Fruit fly (Drosophila melanogaster) whole organism, embryonic: ENCODE results near the gene CG15155.

ENCODE experiments used
- ATbp ChIP-seq: fragments of 200-800 bp; sonication (Bioruptor generic); optimal IDR thresholded peaks from 2 replicates; lab custom pipeline; 2017; ENCODE audit warnings: missing biosample characterization, mild to moderate bottlenecking, missing genetic modification characterization, missing genetic modification reagents
- Ada2b ChIP-seq: fragments of 200-800 bp; sonication (Bioruptor generic); IDR thresholded peaks from 2 replicates; pipeline ENCODE4 v1.3.6; 2022; ENCODE audit warnings: missing biosample characterization, missing genetic modification characterization
- Antp ChIP-seq: fragments of 200-800 bp; sonication (Bioruptor generic); optimal IDR thresholded peaks from 3 replicates; lab custom pipeline; 2016; ENCODE audit warnings: missing biosample characterization, missing genetic modification characterization
- Bdp1 ChIP-seq: fragments of 200-800 bp; sonication (Bioruptor generic); optimal IDR thresholded peaks from 3 replicates; lab custom pipeline; 2016; ENCODE audit warnings: missing biosample characterization, missing genetic modification characterization
- CG10274 ChIP-seq: fragments of 200-800 bp; sonication (Bioruptor generic); optimal IDR thresholded peaks from 3 replicates; lab custom pipeline; 2017; ENCODE audit warnings: missing biosample characterization, mild to moderate bottlenecking, missing genetic modification characterization
- CG12769 ChIP-seq: fragments of 200-800 bp; sonication (Bioruptor generic); optimal IDR thresholded peaks from 2 replicates; lab custom pipeline; 2019; ENCODE audit warnings: missing biosample characterization, mild to moderate bottlenecking, missing genetic modification characterization, moderate library complexity
- CG14050 ChIP-seq: fragments of 200-800 bp; sonication (Bioruptor generic); IDR thresholded peaks from 3 replicates; pipeline ENCODE4 v1.3.6; 2022; ENCODE audit warnings: missing biosample characterization, missing genetic modification characterization
- CG14441 ChIP-seq: fragments of 200-800 bp; sonication (Bioruptor generic); IDR thresholded peaks from 2 replicates; pipeline ENCODE4 v1.3.6; 2022; ENCODE audit warnings: missing biosample characterization, missing genetic modification characterization
- CG1602 ChIP-seq: fragments of 200-800 bp; sonication (Bioruptor generic); optimal IDR thresholded peaks from 3 replicates; lab custom pipeline; 2016; ENCODE audit warnings: missing biosample characterization, missing genetic modification characterization
- CG17359 ChIP-seq: fragments of 200-800 bp; sonication (Bioruptor generic); optimal IDR thresholded peaks from 3 replicates; lab custom pipeline; 2018; ENCODE audit warnings: missing biosample characterization, mild to moderate bottlenecking, missing genetic modification characterization, moderate library complexity
- CG17361 ChIP-seq: fragments of 200-800 bp; sonication (Bioruptor generic); IDR thresholded peaks from 3 replicates; pipeline ENCODE4 v1.3.6; 2022; ENCODE audit warnings: missing biosample characterization, missing genetic modification characterization
- CG2712 ChIP-seq: fragments of 200-800 bp; optimal IDR thresholded peaks from 3 replicates; lab custom pipeline; 2019; ENCODE audit warnings: missing biosample characterization, mild to moderate bottlenecking, missing genetic modification characterization, moderate library complexity
- CG2875 ChIP-seq: fragments of 200-800 bp; sonication (Bioruptor generic); optimal IDR thresholded peaks from 2 replicates; lab custom pipeline; 2017; ENCODE audit warnings: missing biosample characterization, mild to moderate bottlenecking, missing genetic modification characterization, missing genetic modification reagents
- CG2889 ChIP-seq: fragments of 200-800 bp; sonication (Bioruptor generic); IDR thresholded peaks from 3 replicates; pipeline ENCODE4 v1.3.6; 2022; ENCODE audit warnings: missing biosample characterization, missing genetic modification characterization
- CG31365 ChIP-seq: fragments of 200-800 bp; sonication (Bioruptor generic); optimal IDR thresholded peaks from 2 replicates; lab custom pipeline; 2018; ENCODE audit warnings: missing biosample characterization, mild to moderate bottlenecking, missing genetic modification characterization
- CG3407 ChIP-seq: fragments of 200-800 bp; sonication (Bioruptor generic); optimal IDR thresholded peaks from 2 replicates; lab custom pipeline; 2018; ENCODE audit warnings: missing biosample characterization, mild to moderate bottlenecking, missing genetic modification characterization
- CG3838 ChIP-seq: fragments of 200-800 bp; sonication (Bioruptor generic); optimal IDR thresholded peaks from 3 replicates; lab custom pipeline; 2016; ENCODE audit warnings: missing biosample characterization, missing genetic modification characterization
- CG3847 ChIP-seq: fragments of 200-800 bp; sonication (Bioruptor generic); IDR thresholded peaks from 2 replicates; pipeline ENCODE4 v1.3.6; 2022; ENCODE audit warnings: missing biosample characterization, missing genetic modification characterization
- CG4360 ChIP-seq: fragments of 200-800 bp; sonication (Bioruptor generic); IDR thresholded peaks from 2 replicates; pipeline ENCODE4 v1.3.6; 2022; ENCODE audit warnings: missing biosample characterization, missing genetic modification characterization
- CG4707 ChIP-seq: fragments of 200-800 bp; sonication (Bioruptor generic); optimal IDR thresholded peaks from 2 replicates; lab custom pipeline; 2018; ENCODE audit warnings: missing biosample characterization, mild to moderate bottlenecking, missing genetic modification characterization, moderate library complexity
- CG4730 ChIP-seq: fragments of 200-800 bp; sonication (Bioruptor generic); IDR thresholded peaks from 2 replicates; pipeline ENCODE4 v1.3.6; 2022; ENCODE audit warnings: missing biosample characterization, missing genetic modification characterization
- CG5245 ChIP-seq: fragments of 200-800 bp; sonication (Bioruptor generic); optimal IDR thresholded peaks from 3 replicates; lab custom pipeline; 2016; ENCODE audit warnings: missing biosample characterization, missing genetic modification characterization
- CG8290 ChIP-seq, 3 experiments: fragments of 200-800 bp; sonication (Bioruptor generic); optimal IDR thresholded peaks; 2 replicates each; lab custom pipeline; 2016 to 2019; ENCODE audit warnings: missing biosample characterization in 3 of 3, missing genetic modification characterization in 3 of 3, mild to moderate bottlenecking in 2 of 3, moderate library complexity in 1 of 3
- CG8765 ChIP-seq: fragments of 200-800 bp; sonication (Bioruptor generic); IDR thresholded peaks from 2 replicates; pipeline ENCODE4 v1.3.6; 2022; ENCODE audit warnings: missing biosample characterization, missing genetic modification characterization
- CG9215 ChIP-seq: fragments of 200-800 bp; sonication (Bioruptor generic); IDR thresholded peaks from 2 replicates; pipeline ENCODE4 v1.3.6; 2022; ENCODE audit warnings: missing biosample characterization, missing genetic modification characterization
- CG9609 ChIP-seq: fragments of 200-800 bp; sonication (Bioruptor generic); optimal IDR thresholded peaks from 3 replicates; lab custom pipeline; 2016; ENCODE audit warnings: missing biosample characterization, missing genetic modification characterization
- D19B ChIP-seq: fragments of 200-800 bp; sonication (Bioruptor generic); optimal IDR thresholded peaks from 2 replicates; lab custom pipeline; 2017; ENCODE audit warnings: missing biosample characterization, mild to moderate bottlenecking, missing genetic modification characterization
- Dek ChIP-seq: fragments of 200-800 bp; sonication (Bioruptor generic); optimal IDR thresholded peaks from 3 replicates; lab custom pipeline; 2019; ENCODE audit warnings: missing biosample characterization, mild to moderate bottlenecking, missing genetic modification characterization, moderate library complexity
- HLH54F ChIP-seq: fragments of 200-800 bp; sonication (Bioruptor generic); optimal IDR thresholded peaks from 3 replicates; lab custom pipeline; 2016; ENCODE audit warnings: missing biosample characterization, missing genetic modification characterization
- Med ChIP-seq: fragments of 200-800 bp; sonication (Bioruptor generic); peaks from one replicate; lab custom pipeline; 2016; ENCODE audit warnings: missing biosample characterization, missing genetic modification characterization, mild to moderate bottlenecking, inconsistent platforms, moderate library complexity
- Oli ChIP-seq: fragments of 200-800 bp; sonication (Bioruptor generic); optimal IDR thresholded peaks from 2 replicates; lab custom pipeline; 2018; ENCODE audit warnings: missing biosample characterization, mild to moderate bottlenecking, missing genetic modification characterization, moderate library complexity
- Opbp ChIP-seq: fragments of 200-800 bp; sonication (Bioruptor generic); IDR thresholded peaks from 3 replicates; pipeline ENCODE4 v1.3.6; 2022; ENCODE audit warnings: missing biosample characterization, missing genetic modification characterization; ENCODE audit not compliant: partially characterized antibody
- Trl ChIP-seq, 3 experiments: fragments of >200 bp in 2 of 3; fragments of 200-800 bp in 1 of 3; sonication (Bioruptor generic) in 1 of 3; optimal IDR thresholded peaks; 2 replicates in 1 of 3; 3 replicates in 2 of 3; lab custom pipeline; 2016 to 2017; ENCODE audit warnings: missing biosample characterization in 1 of 3, missing genetic modification characterization in 1 of 3
- al ChIP-seq: fragments of 200-800 bp; sonication (Bioruptor generic); IDR thresholded peaks from 2 replicates; pipeline ENCODE4 v1.3.6; 2022; ENCODE audit warnings: missing biosample characterization, missing genetic modification characterization
- ap ChIP-seq: fragments of 200-800 bp; sonication (Bioruptor generic); IDR thresholded peaks from 2 replicates; pipeline ENCODE4 v1.3.6; 2022; ENCODE audit warnings: missing biosample characterization, missing genetic modification characterization
- ara ChIP-seq: fragments of 200-800 bp; sonication (Bioruptor generic); IDR thresholded peaks from 2 replicates; pipeline ENCODE4 v1.3.6; 2022; ENCODE audit warnings: missing biosample characterization, missing genetic modification characterization
- az2 ChIP-seq: fragments of 200-800 bp; sonication (Bioruptor generic); optimal IDR thresholded peaks from 3 replicates; lab custom pipeline; 2016; ENCODE audit warnings: missing biosample characterization, missing genetic modification characterization
- br ChIP-seq: fragments of >200 bp; optimal IDR thresholded peaks from 2 replicates; lab custom pipeline; 2017
- croc ChIP-seq: fragments of 200-800 bp; sonication (Bioruptor generic); conservative IDR thresholded peaks from 3 replicates; pipeline ENCODE4 v1.3.6; 2022; ENCODE audit warnings: missing biosample characterization, missing genetic modification characterization
- emc ChIP-seq: fragments of 200-800 bp; sonication (Bioruptor generic); optimal IDR thresholded peaks from 2 replicates; lab custom pipeline; 2016; ENCODE audit warnings: missing biosample characterization, missing genetic modification characterization
- fd102C ChIP-seq: fragments of 200-800 bp; sonication (Bioruptor generic); optimal IDR thresholded peaks from 2 replicates; lab custom pipeline; 2018; ENCODE audit warnings: missing biosample characterization, mild to moderate bottlenecking, missing genetic modification characterization, moderate library complexity
- fd3F ChIP-seq: fragments of 200-800 bp; sonication (Bioruptor generic); optimal IDR thresholded peaks from 2 replicates; lab custom pipeline; 2018; ENCODE audit warnings: missing biosample characterization, mild to moderate bottlenecking, missing genetic modification characterization, moderate library complexity
- gcm2 ChIP-seq: fragments of 200-800 bp; sonication (Bioruptor generic); optimal IDR thresholded peaks from 2 replicates; lab custom pipeline; 2016; ENCODE audit warnings: missing biosample characterization, missing genetic modification characterization
- hbn ChIP-seq: fragments of 200-800 bp; sonication (Bioruptor generic); IDR thresholded peaks from 2 replicates; pipeline ENCODE4 v1.3.6; 2022; ENCODE audit warnings: missing biosample characterization, missing genetic modification characterization; ENCODE audit not compliant: partially characterized antibody
- nau ChIP-seq: fragments of 200-800 bp; sonication (Bioruptor generic); optimal IDR thresholded peaks from 3 replicates; lab custom pipeline; 2017; ENCODE audit warnings: missing biosample characterization, mild to moderate bottlenecking, missing genetic modification characterization, missing genetic modification reagents
- shn ChIP-seq: fragments of 200-800 bp; sonication (Bioruptor generic); optimal IDR thresholded peaks from 3 replicates; lab custom pipeline; 2016; ENCODE audit warnings: missing biosample characterization, missing genetic modification characterization
- so ChIP-seq: fragments of 200-800 bp; sonication (Bioruptor generic); IDR thresholded peaks from 3 replicates; pipeline ENCODE4 v1.3.6; 2022; ENCODE audit warnings: missing biosample characterization, missing genetic modification characterization
- ssp ChIP-seq: fragments of 200-800 bp; sonication (Bioruptor generic); IDR thresholded peaks from 2 replicates; pipeline ENCODE4 v1.3.6; 2022; ENCODE audit warnings: missing biosample characterization, missing genetic modification characterization
- stwl ChIP-seq: fragments of 200-800 bp; sonication (Bioruptor generic); optimal IDR thresholded peaks from 3 replicates; lab custom pipeline; 2018; ENCODE audit warnings: missing biosample characterization, mild to moderate bottlenecking, missing genetic modification characterization, moderate library complexity
- vvl ChIP-seq: fragments of 200-800 bp; sonication (Bioruptor generic); IDR thresholded peaks from 2 replicates; pipeline ENCODE4 v1.3.6; 2022; ENCODE audit warnings: missing biosample characterization, missing genetic modification characterization

CG15155 gene

DNA sequence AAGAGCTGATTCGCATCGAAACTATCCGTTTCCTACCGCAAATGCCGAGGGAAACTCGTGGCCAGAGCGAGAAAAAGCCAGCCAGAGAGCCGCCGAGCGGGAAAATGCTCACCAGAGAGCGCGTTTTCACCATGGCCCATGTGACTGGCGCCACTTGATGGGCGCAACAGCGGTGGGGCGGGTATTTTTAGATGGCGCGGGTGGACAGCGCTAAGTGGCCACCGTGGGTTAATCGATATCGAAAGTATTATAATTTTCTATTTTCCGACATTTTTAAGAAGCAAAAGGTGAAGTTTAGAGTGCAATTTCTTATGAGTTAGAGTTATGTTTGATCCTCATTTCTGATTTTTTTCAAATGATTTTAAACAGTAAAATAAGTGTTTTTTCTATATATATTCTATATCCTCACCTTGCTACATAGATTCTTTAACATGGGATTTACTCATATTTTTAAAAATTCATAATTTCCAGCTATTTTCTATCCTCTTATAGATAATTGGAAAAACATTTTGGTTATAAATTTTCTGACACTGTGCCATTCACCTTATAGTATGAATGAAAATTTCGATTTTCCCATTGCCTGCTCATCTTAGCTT, 30.1 kb downstream of the CG15155 start, which contains the start of gene Ptp36E (continued):
- TF ChIP-seq CG1602 (GFP tag; lab: Kevin White, UChicago) (peak; percentile 50), Dek (tag; lab: Kevin White, UChicago) (peak; percentile 84), CG9609 (no peak), CG8290 (GFP tag; optimal IDR thresholded peaks at IDR 0.05; lab: Kevin White, UChicago) (no peak), CG8290 (tag; optimal IDR thresholded peaks at IDR 0.05; lab: Kevin White, UChicago) (no peak), so (peak; percentile 53; the same call in 1 of the 3 replicates), CG3407 (GFP tag; lab: Kevin White, UChicago) (peak; percentile 64), ara (GFP tag; lab: Robert Waterston, UW) (peak; percentile 70), Oli (tag; lab: Kevin White, UChicago) (peak; percentile 88), CG17359 (tag; lab: Kevin White, UChicago) (peak; percentile 86), shn (no peak), gcm2 (GFP tag; lab: Kevin White, UChicago) (peak; percentile 5), vvl (GFP tag; lab: Robert Waterston, UW) (peak; percentile 54; the same call in 1 of the 2 replicates), CG10274 (GFP tag; lab: Kevin White, UChicago) (peak; percentile 54), Ada2b (peak; percentile 77), CG4707 (GFP tag; lab: Kevin White, UChicago) (no peak), HLH54F (GFP tag; lab: Kevin White, UChicago) (peak; percentile 15), hbn (GFP tag; lab: Robert Waterston, UW) (no peak), Bdp1 (GFP tag; lab: Kevin White, UChicago) (no peak), CG5245 (GFP tag; lab: Kevin White, UChicago) (peak; percentile 8), emc (GFP tag; lab: Kevin White, UChicago) (no peak), al (peak; percentile 86), CG3847 (peak; percentile 54), nau (GFP tag; lab: Kevin White, UChicago) (peak; percentile 70), stwl (tag; lab: Kevin White, UChicago) (no peak), croc (GFP tag; lab: Robert Waterston, UW) (peak; percentile 74), CG2875 (peak; percentile 51), CG12769 (tag; lab: Kevin White, UChicago) (peak; percentile 20), CG17361 (GFP tag; lab: Robert Waterston, UW) (peak; percentile 89; the same call in 2 of the 3 replicates), D19B (peak; percentile 79), fd3F (GFP tag; lab: Kevin White, UChicago) (peak; percentile 48), CG14441 (GFP tag; lab: Robert Waterston, UW) (peak; percentile 84), CG2889 (0 out of 3 replicates have a peak, but pooled peaks have one; percentile 35), CG3838 (GFP tag; lab: Kevin White, UChicago) (no peak), CG14050 (peak; percentile 50), fd102C (GFP tag; lab: Kevin White, UChicago) (no peak), CG2712 (peak; percentile 89), CG31365 (tag; lab: Kevin White, UChicago) (no peak), ap (GFP tag; lab: Robert Waterston, UW) (peak; percentile 55), CG4730 (GFP tag; lab: Robert Waterston, UW) (peak; percentile 73), CG9215 (GFP tag; lab: Robert Waterston, UW) (peak; percentile 84), CG4360 (GFP tag; lab: Robert Waterston, UW) (no peak), Opbp (GFP tag; lab: Robert Waterston, UW) (no peak), Med (GFP tag; lab: Kevin White, UChicago) (peak; percentile 78), Antp (GFP tag; lab: Kevin White, UChicago) (peak; percentile 36), ATbp (peak; percentile 79), br (lab: Kevin White, UChicago) (no peak), ssp (peak; percentile 54), Trl (optimal IDR thresholded peaks at IDR 0.05; lab: Kevin White, UChicago) (peak; percentile 64 to 71), Trl (GFP tag; optimal IDR thresholded peaks at IDR 0.05; lab: Kevin White, UChicago) (peak; percentile 53), CG8765 (peak; percentile 28; the same call in 1 of the 2 replicates), az2 (GFP tag; lab: Kevin White, UChicago) (peak; percentile 76)
